Worm (Caenorhabditis elegans) whole organism, L1 larva: Measurements from ENCODE around the gene B0303.4.

Source experiments
- ama-1 ChIP-seq: fragments of 150-350 bp; optimal IDR thresholded peaks from 2 replicates; lab custom pipeline; 2014
- dpl-1 ChIP-seq, 3 experiments: fragments of 150-350 bp in 2 of 3; sonication (generic microtip) in 1 of 3; optimal IDR thresholded peaks; 2 replicates each; lab custom pipeline; 2014 to 2017; ENCODE audit warnings: missing biosample characterization in 3 of 3, missing genetic modification characterization in 3 of 3, missing genetic modification reagents in 3 of 3
- elt-3 ChIP-seq, 6 experiments: fragments of 150-350 bp in 1 of 6; sonication (generic microtip); optimal IDR thresholded peaks; 2 replicates each; lab custom pipeline; 2017 to 2018; ENCODE audit warnings: missing biosample characterization in 6 of 6, missing genetic modification characterization in 6 of 6, inconsistent platforms in 1 of 6
- ets-5 ChIP-seq: fragments of 200-800 bp; sonication (Bioruptor generic); IDR thresholded peaks from 2 replicates; pipeline ENCODE4 v1.3.6; 2022; ENCODE audit warnings: missing genetic modification characterization, missing compliant biosample characterization
- jun-1 ChIP-seq: fragments of 150-350 bp; optimal IDR thresholded peaks from 2 replicates; lab custom pipeline; 2014; ENCODE audit warnings: missing biosample characterization, missing genetic modification reagents, missing genetic modification characterization
- nhr-12 ChIP-seq: sonication (generic microtip); optimal IDR thresholded peaks from 2 replicates; lab custom pipeline; 2017; ENCODE audit warnings: missing biosample characterization, missing genetic modification characterization
- snu-23 ChIP-seq: sonication (generic microtip); optimal IDR thresholded peaks from 2 replicates; lab custom pipeline; 2016; ENCODE audit warnings: missing genetic modification characterization, missing compliant biosample characterization
- sptf-1 ChIP-seq: fragments of 150-350 bp; optimal IDR thresholded peaks from 2 replicates; lab custom pipeline; 2014; ENCODE audit warnings: missing biosample characterization, missing genetic modification characterization

DNA sequence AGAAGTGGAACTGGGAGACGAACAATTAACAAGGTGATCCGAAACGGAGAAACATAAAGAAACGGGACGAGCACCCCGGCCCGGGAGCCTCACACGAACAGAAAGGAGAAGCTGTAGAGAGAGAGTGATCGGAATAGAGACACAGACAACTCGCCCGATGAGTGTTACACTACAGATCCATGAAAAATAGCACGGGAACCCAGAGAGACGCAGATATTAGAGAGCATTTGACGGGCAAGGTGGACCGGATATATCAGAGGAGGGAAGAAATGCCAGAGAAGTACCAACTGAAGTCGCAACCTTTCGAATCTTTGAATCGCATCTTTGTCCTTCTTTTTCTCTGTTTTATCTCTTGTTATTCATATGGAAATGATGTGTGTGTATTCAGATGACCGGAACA lies 5.2 kb upstream of the B0303.4 start, which contains the start of gene anmt-1:
- TF ChIP-seq ets-5 (GFP tag; lab: Robert Waterston, UW), result no peak
- TF ChIP-seq ama-1 (lab: Kevin White, UChicago), result no peak
- TF ChIP-seq nhr-12 (tag; lab: Kevin White, UChicago), result no peak
- no peak for TF ChIP-seq jun-1
- TF ChIP-seq sptf-1 (tag; lab: Kevin White, UChicago), result no peak
- no peak for TF ChIP-seq dpl-1 (GFP tag; optimal IDR thresholded peaks at IDR 0.05; lab: Kevin White, UChicago)
- TF ChIP-seq snu-23 (GFP tag; lab: Kevin White, UChicago), result peak; percentile 12
- TF ChIP-seq elt-3 (tag; optimal IDR thresholded peaks at IDR 0.05; lab: Kevin White, UChicago), result no peak
